Fruit fly (Drosophila melanogaster) whole organism, embryonic: ENCODE results near the gene CG9270.

Experiments used
- C15 ChIP-seq: fragments of 200-800 bp; sonication (Bioruptor generic); IDR thresholded peaks from 3 replicates; pipeline ENCODE4 v1.3.6; 2022; ENCODE audit warnings: missing biosample characterization, missing genetic modification characterization
- CG10543 ChIP-seq: fragments of 200-800 bp; sonication (Bioruptor generic); optimal IDR thresholded peaks from 3 replicates; lab custom pipeline; 2017; ENCODE audit warnings: missing biosample characterization, mild to moderate bottlenecking, missing genetic modification characterization, moderate library complexity
- CG13775 ChIP-seq: fragments of 200-800 bp; sonication (Bioruptor generic); optimal IDR thresholded peaks from 3 replicates; lab custom pipeline; 2017; ENCODE audit warnings: missing biosample characterization, mild to moderate bottlenecking, missing genetic modification characterization
- CG14710 ChIP-seq: fragments of 200-800 bp; sonication (Bioruptor generic); optimal IDR thresholded peaks from 3 replicates; lab custom pipeline; 2019; ENCODE audit warnings: missing biosample characterization, mild to moderate bottlenecking, missing genetic modification characterization, moderate library complexity
- CG15269 ChIP-seq: fragments of 200-800 bp; sonication (Bioruptor generic); optimal IDR thresholded peaks from 2 replicates; lab custom pipeline; 2018; ENCODE audit warnings: missing biosample characterization, mild to moderate bottlenecking, missing genetic modification characterization, moderate library complexity
- CG1603 ChIP-seq: fragments of 200-800 bp; sonication (Bioruptor generic); optimal IDR thresholded peaks from 2 replicates; lab custom pipeline; 2019; ENCODE audit warnings: missing biosample characterization, mild to moderate bottlenecking, missing genetic modification characterization, moderate library complexity
- CG17328 ChIP-seq: fragments of 200-800 bp; sonication (Bioruptor generic); IDR thresholded peaks from 2 replicates; pipeline ENCODE4 v1.3.6; 2022; ENCODE audit warnings: missing biosample characterization, missing genetic modification characterization
- CG2875 ChIP-seq: fragments of 200-800 bp; sonication (Bioruptor generic); optimal IDR thresholded peaks from 2 replicates; lab custom pipeline; 2017; ENCODE audit warnings: missing biosample characterization, mild to moderate bottlenecking, missing genetic modification characterization, missing genetic modification reagents
- CG30431 ChIP-seq: fragments of 200-800 bp; sonication (Bioruptor generic); optimal IDR thresholded peaks from 2 replicates; lab custom pipeline; 2017; ENCODE audit warnings: missing biosample characterization, missing genetic modification characterization
- CG3163 ChIP-seq: fragments of 200-800 bp; sonication (Bioruptor generic); optimal IDR thresholded peaks from 3 replicates; lab custom pipeline; 2016; ENCODE audit warnings: missing biosample characterization, missing genetic modification characterization
- CG32767 ChIP-seq: fragments of 200-800 bp; sonication (Bioruptor generic); IDR thresholded peaks from 2 replicates; pipeline ENCODE4 v1.3.6; 2022; ENCODE audit warnings: missing biosample characterization, missing genetic modification characterization
- CG6654 ChIP-seq: fragments of 200-800 bp; sonication (Bioruptor generic); optimal IDR thresholded peaks from 2 replicates; lab custom pipeline; 2017; ENCODE audit warnings: missing biosample characterization, mild to moderate bottlenecking, missing genetic modification characterization
- CG6765 ChIP-seq: fragments of 200-800 bp; sonication (Bioruptor generic); optimal IDR thresholded peaks from 3 replicates; lab custom pipeline; 2017; ENCODE audit warnings: missing biosample characterization, mild to moderate bottlenecking, missing genetic modification characterization
- CG8388 ChIP-seq: fragments of 200-800 bp; sonication (Bioruptor generic); optimal IDR thresholded peaks from 2 replicates; lab custom pipeline; 2019; ENCODE audit warnings: missing biosample characterization, mild to moderate bottlenecking, missing genetic modification characterization, moderate library complexity
- CG8478 ChIP-seq: fragments of >200 bp; optimal IDR thresholded peaks from 2 replicates; lab custom pipeline; 2018
- CG9932 ChIP-seq: fragments of 200-800 bp; sonication (Bioruptor generic); IDR thresholded peaks from 2 replicates; pipeline ENCODE4 v1.3.6; 2022; ENCODE audit warnings: missing biosample characterization, missing genetic modification characterization
- Eip74EF ChIP-seq, 2 experiments: fragments of 200-800 bp in 1 of 2; fragments of >200 bp in 1 of 2; sonication (Bioruptor generic) in 1 of 2; optimal IDR thresholded peaks; 2 replicates each; lab custom pipeline; 2017 to 2019; ENCODE audit warnings: missing biosample characterization in 2 of 2, missing genetic modification characterization in 2 of 2, mild to moderate bottlenecking in 1 of 2, moderate library complexity in 1 of 2
- Ets65A ChIP-seq: fragments of 200-800 bp; sonication (Bioruptor generic); peaks from one replicate; lab custom pipeline; 2016; ENCODE audit warnings: missing biosample characterization, missing genetic modification characterization
- Fer2 ChIP-seq: fragments of 200-800 bp; sonication (Bioruptor generic); optimal IDR thresholded peaks from 2 replicates; lab custom pipeline; 2018; ENCODE audit warnings: missing biosample characterization, mild to moderate bottlenecking, missing genetic modification characterization, moderate library complexity
- HLH4C ChIP-seq: fragments of 200-800 bp; sonication (Bioruptor generic); IDR thresholded peaks from 3 replicates; pipeline ENCODE4 v1.3.6; 2022; ENCODE audit warnings: missing biosample characterization, missing genetic modification characterization; ENCODE audit not compliant: partially characterized antibody
- Hand ChIP-seq: fragments of 200-800 bp; sonication (Bioruptor generic); optimal IDR thresholded peaks from 2 replicates; lab custom pipeline; 2017; ENCODE audit warnings: mild to moderate bottlenecking, missing biosample characterization, missing genetic modification reagents, missing genetic modification characterization
- HmgD ChIP-seq: fragments of 200-800 bp; sonication (Bioruptor generic); optimal IDR thresholded peaks from 3 replicates; lab custom pipeline; 2016; ENCODE audit warnings: missing biosample characterization, missing genetic modification characterization
- Med ChIP-seq: fragments of 200-800 bp; sonication (Bioruptor generic); peaks from one replicate; lab custom pipeline; 2016; ENCODE audit warnings: missing biosample characterization, missing genetic modification characterization, mild to moderate bottlenecking, inconsistent platforms, moderate library complexity
- Meics ChIP-seq: fragments of 200-800 bp; sonication (Bioruptor generic); optimal IDR thresholded peaks from 2 replicates; lab custom pipeline; 2017; ENCODE audit warnings: missing biosample characterization, mild to moderate bottlenecking, missing genetic modification characterization
- Spps ChIP-seq: fragments of 200-800 bp; sonication (Bioruptor generic); optimal IDR thresholded peaks from 2 replicates; lab custom pipeline; 2018; ENCODE audit warnings: missing biosample characterization, mild to moderate bottlenecking, missing genetic modification characterization
- Xrp1 ChIP-seq: fragments of 200-800 bp; sonication (Bioruptor generic); IDR thresholded peaks from 2 replicates; pipeline ENCODE4 v1.3.6; 2022; ENCODE audit warnings: missing biosample characterization, missing genetic modification characterization
- al ChIP-seq: fragments of 200-800 bp; sonication (Bioruptor generic); IDR thresholded peaks from 2 replicates; pipeline ENCODE4 v1.3.6; 2022; ENCODE audit warnings: missing biosample characterization, missing genetic modification characterization
- ap ChIP-seq: fragments of 200-800 bp; sonication (Bioruptor generic); IDR thresholded peaks from 2 replicates; pipeline ENCODE4 v1.3.6; 2022; ENCODE audit warnings: missing biosample characterization, missing genetic modification characterization
- bigmax ChIP-seq: fragments of 200-800 bp; sonication (Bioruptor generic); optimal IDR thresholded peaks from 2 replicates; lab custom pipeline; 2018; ENCODE audit warnings: missing biosample characterization, mild to moderate bottlenecking, missing genetic modification characterization
- btn ChIP-seq: fragments of 200-800 bp; sonication (Bioruptor generic); optimal IDR thresholded peaks from 2 replicates; lab custom pipeline; 2016; ENCODE audit warnings: missing biosample characterization, missing genetic modification characterization
- crc ChIP-seq: fragments of 200-800 bp; sonication (Bioruptor generic); optimal IDR thresholded peaks from 2 replicates; lab custom pipeline; 2016; ENCODE audit warnings: missing biosample characterization, missing genetic modification characterization
- croc ChIP-seq: fragments of 200-800 bp; sonication (Bioruptor generic); conservative IDR thresholded peaks from 3 replicates; pipeline ENCODE4 v1.3.6; 2022; ENCODE audit warnings: missing biosample characterization, missing genetic modification characterization
- crol ChIP-seq: fragments of 200-800 bp; sonication (Bioruptor generic); IDR thresholded peaks from 2 replicates; pipeline ENCODE4 v1.3.6; 2022; ENCODE audit warnings: missing biosample characterization, missing genetic modification characterization
- disco-r ChIP-seq: fragments of 200-800 bp; sonication (Bioruptor generic); optimal IDR thresholded peaks from 2 replicates; lab custom pipeline; 2016; ENCODE audit warnings: missing biosample characterization, missing genetic modification characterization
- emc ChIP-seq: fragments of 200-800 bp; sonication (Bioruptor generic); optimal IDR thresholded peaks from 2 replicates; lab custom pipeline; 2016; ENCODE audit warnings: missing biosample characterization, missing genetic modification characterization
- fd96Cb ChIP-seq: fragments of 200-800 bp; sonication (Bioruptor generic); optimal IDR thresholded peaks from 2 replicates; lab custom pipeline; 2018; ENCODE audit warnings: missing biosample characterization, mild to moderate bottlenecking, missing genetic modification characterization, moderate library complexity
- fu2 ChIP-seq: fragments of 200-800 bp; sonication (Bioruptor generic); optimal IDR thresholded peaks from 2 replicates; lab custom pipeline; 2016; ENCODE audit warnings: missing biosample characterization, missing genetic modification characterization
- gcm ChIP-seq: fragments of 200-800 bp; sonication (Bioruptor generic); optimal IDR thresholded peaks from 2 replicates; lab custom pipeline; 2019; ENCODE audit warnings: missing biosample characterization, mild to moderate bottlenecking, missing genetic modification characterization, moderate library complexity
- lbe ChIP-seq: fragments of 200-800 bp; sonication (Bioruptor generic); optimal IDR thresholded peaks from 2 replicates; lab custom pipeline; 2016; ENCODE audit warnings: missing biosample characterization, mild to moderate bottlenecking, missing genetic modification characterization
- mirr ChIP-seq: fragments of 200-800 bp; sonication (Bioruptor generic); optimal IDR thresholded peaks from 3 replicates; lab custom pipeline; 2018; ENCODE audit warnings: missing biosample characterization, mild to moderate bottlenecking, missing genetic modification characterization
- sd ChIP-seq: fragments of 200-800 bp; sonication (Bioruptor generic); optimal IDR thresholded peaks from 3 replicates; lab custom pipeline; 2018; ENCODE audit warnings: missing biosample characterization, mild to moderate bottlenecking, missing genetic modification characterization, moderate library complexity
- stwl ChIP-seq: fragments of 200-800 bp; sonication (Bioruptor generic); optimal IDR thresholded peaks from 3 replicates; lab custom pipeline; 2018; ENCODE audit warnings: missing biosample characterization, mild to moderate bottlenecking, missing genetic modification characterization, moderate library complexity
- tgo ChIP-seq: fragments of 200-800 bp; sonication (Bioruptor generic); IDR thresholded peaks from 3 replicates; pipeline ENCODE4 v1.3.6; 2022; ENCODE audit warnings: missing biosample characterization, missing genetic modification characterization
- ttk ChIP-seq: fragments of 200-800 bp; sonication (Bioruptor generic); IDR thresholded peaks from 2 replicates; pipeline ENCODE4 v2.1.2; 2022; ENCODE audit warnings: missing biosample characterization, missing genetic modification characterization
- tup ChIP-seq: fragments of 200-800 bp; sonication (Bioruptor generic); optimal IDR thresholded peaks from 2 replicates; lab custom pipeline; 2016; ENCODE audit warnings: missing biosample characterization, mild to moderate bottlenecking, missing genetic modification characterization, moderate library complexity
- twi ChIP-seq: fragments of 200-800 bp; optimal IDR thresholded peaks from 2 replicates; lab custom pipeline; 2019; ENCODE audit warnings: missing biosample characterization, mild to moderate bottlenecking, missing genetic modification characterization, moderate library complexity
- unc-4 ChIP-seq: fragments of 200-800 bp; sonication (Bioruptor generic); IDR thresholded peaks from 2 replicates; pipeline ENCODE4 v1.3.6; 2022; ENCODE audit warnings: missing biosample characterization, missing genetic modification characterization; ENCODE audit not compliant: partially characterized antibody
- vvl ChIP-seq: fragments of 200-800 bp; sonication (Bioruptor generic); IDR thresholded peaks from 2 replicates; pipeline ENCODE4 v1.3.6; 2022; ENCODE audit warnings: missing biosample characterization, missing genetic modification characterization
- wdn ChIP-seq: fragments of 200-800 bp; sonication (Bioruptor generic); IDR thresholded peaks from 2 replicates; pipeline ENCODE4 v1.3.6; 2022; ENCODE audit warnings: missing biosample characterization, missing genetic modification characterization
- wek ChIP-seq: fragments of 200-800 bp; sonication (Bioruptor generic); optimal IDR thresholded peaks from 3 replicates; lab custom pipeline; 2018; ENCODE audit warnings: missing biosample characterization, mild to moderate bottlenecking, missing genetic modification characterization, moderate library complexity

The CG9270 gene

DNA sequence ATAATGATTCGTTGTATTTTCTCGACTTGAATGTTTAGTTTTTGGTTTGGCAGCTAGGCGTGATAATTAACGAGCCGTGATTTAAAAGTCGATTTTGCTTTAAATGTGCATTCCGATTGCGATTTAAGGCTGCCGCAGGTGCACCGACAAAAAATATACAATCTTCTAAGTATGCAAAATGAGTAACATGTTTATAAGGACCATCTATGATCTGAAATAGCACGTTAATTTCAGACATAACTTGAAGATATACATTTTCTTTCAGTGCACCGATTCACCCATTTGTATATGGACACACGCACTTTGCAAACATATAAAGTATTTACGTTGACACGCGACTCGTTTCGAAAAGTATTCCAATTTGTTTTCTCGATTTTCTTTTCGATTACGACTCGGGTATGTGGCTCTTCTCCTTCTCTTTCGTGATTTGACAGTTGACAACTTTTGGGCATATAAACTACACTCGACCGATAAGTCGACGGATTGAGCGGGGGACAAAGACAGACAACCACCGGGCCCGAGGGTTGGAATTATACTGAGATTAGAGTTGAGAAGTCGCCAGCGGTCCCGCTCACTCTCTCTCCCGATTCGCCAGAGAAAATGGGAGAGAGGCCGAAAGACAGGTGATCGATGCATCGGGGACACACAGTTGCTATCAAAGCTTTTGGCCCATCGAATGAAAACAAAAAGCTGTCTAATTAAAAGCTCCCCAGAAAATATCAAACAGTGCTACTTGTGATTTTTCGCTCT lies 43.9 kb downstream of the CG9270 start (continued):
- TF ChIP-seq CG9932 (GFP tag; lab: Robert Waterston, UW) (no peak), CG6765 (GFP tag; lab: Kevin White, UChicago) (no peak), Xrp1 (peak; percentile 43; the same call in 1 of the 2 replicates), mirr (peak; percentile 33), CG10543 (no peak), stwl (tag; lab: Kevin White, UChicago) (no peak), CG32767 (GFP tag; lab: Robert Waterston, UW) (no peak), Fer2 (tag; lab: Kevin White, UChicago) (no peak), CG6654 (GFP tag; lab: Kevin White, UChicago) (no peak), CG8388 (GFP tag; lab: Kevin White, UChicago) (peak; percentile 7), CG30431 (GFP tag; lab: Kevin White, UChicago) (no peak), Eip74EF (GFP tag; optimal IDR thresholded peaks at IDR 0.05; lab: Kevin White, UChicago) (no peak), CG8478 (lab: Kevin White, UChicago) (no peak), wdn (no peak), Med (GFP tag; lab: Kevin White, UChicago) (peak; percentile 77), crc (no peak), CG13775 (GFP tag; lab: Kevin White, UChicago) (peak; percentile 14), CG3163 (GFP tag; lab: Kevin White, UChicago) (peak; percentile 20), CG2875 (peak; percentile 72), CG17328 (GFP tag; lab: Robert Waterston, UW) (peak; percentile 35; the same call in 1 of the 2 replicates), gcm (GFP tag; lab: Kevin White, UChicago) (peak; percentile 4), unc-4 (GFP tag; lab: Robert Waterston, UW) (no peak), HLH4C (no peak), wek (no peak), crol (GFP tag; lab: Robert Waterston, UW) (no peak; the same call in 1 of the 2 replicates), fd96Cb (tag; lab: Kevin White, UChicago) (peak; percentile 51), Meics (GFP tag; lab: Kevin White, UChicago) (peak; percentile 14), lbe (no peak), bigmax (no peak), tup (GFP tag; lab: Kevin White, UChicago) (no peak), tgo (GFP tag; lab: Robert Waterston, UW) (no peak; the same call in 2 of the 3 replicates), sd (peak; percentile 63), ttk (GFP tag; lab: Robert Waterston, UW) (no peak; the same call in 1 of the 2 replicates), ap (GFP tag; lab: Robert Waterston, UW) (no peak), croc (GFP tag; lab: Robert Waterston, UW) (no peak), vvl (GFP tag; lab: Robert Waterston, UW) (peak; percentile 31), HmgD (GFP tag; lab: Kevin White, UChicago) (no peak), btn (no peak), C15 (GFP tag; lab: Robert Waterston, UW) (no peak), disco-r (GFP tag; lab: Kevin White, UChicago) (no peak), emc (GFP tag; lab: Kevin White, UChicago) (no peak), CG1603 (peak; percentile 67), Ets65A (GFP tag; lab: Kevin White, UChicago) (no peak), CG14710 (tag; lab: Kevin White, UChicago) (peak; percentile 36), twi (tag; lab: Kevin White, UChicago) (no peak), al (no peak), CG15269 (tag; lab: Kevin White, UChicago) (peak; percentile 55), Hand (GFP tag; lab: Kevin White, UChicago) (no peak), fu2 (no peak), Spps (tag; lab: Kevin White, UChicago) (peak; percentile 3)
